Worm (Caenorhabditis elegans) whole organism, young adult: Measurements from ENCODE around the gene F38B7.2.

Experiments
- B0019.2 ChIP-seq: fragments of 200-800 bp; sonication (Bioruptor generic); conservative IDR thresholded peaks from 2 replicates; pipeline ENCODE4 v1.3.6; 2022; ENCODE audit warnings: missing genetic modification reagents, missing genetic modification characterization, missing compliant biosample characterization
- B0035.1 ChIP-seq: sonication (generic microtip); optimal IDR thresholded peaks from 2 replicates; lab custom pipeline; 2016; ENCODE audit warnings: missing genetic modification characterization, mild to moderate bottlenecking, missing compliant biosample characterization, missing genotype, missing genetic modification reagents
- C06A6.2 ChIP-seq: fragments of 200-800 bp; sonication (Bioruptor generic); conservative IDR thresholded peaks from 2 replicates; pipeline ENCODE4 v1.3.6; 2022; ENCODE audit warnings: missing genetic modification characterization, missing compliant biosample characterization
- D2030.7 ChIP-seq: fragments of 200-800 bp; sonication (Bioruptor generic); IDR thresholded peaks from 2 replicates; pipeline ENCODE4 v1.3.6; 2022; ENCODE audit warnings: missing genetic modification reagents, missing genetic modification characterization, missing compliant biosample characterization
- F49E8.2 ChIP-seq: sonication (generic microtip); optimal IDR thresholded peaks from 3 replicates; lab custom pipeline; 2017; ENCODE audit warnings: missing genetic modification characterization, mild to moderate bottlenecking, missing compliant biosample characterization, antibody characterized with exemption, moderate library complexity; ENCODE audit not compliant: insufficient read depth
- F55B11.4 ChIP-seq: sonication (generic microtip); optimal IDR thresholded peaks from 2 replicates; lab custom pipeline; 2016; ENCODE audit warnings: missing compliant biosample characterization, missing genetic modification characterization, borderline replicate concordance; ENCODE audit not compliant: insufficient read depth
- F57A8.1 ChIP-seq: fragments of 200-800 bp; sonication (Bioruptor generic); optimal IDR thresholded peaks from 2 replicates; lab custom pipeline; 2018; ENCODE audit warnings: mild to moderate bottlenecking, missing genetic modification characterization, moderate library complexity, missing compliant biosample characterization
- K11D2.4 ChIP-seq: fragments of 200-800 bp; sonication (Bioruptor generic); IDR thresholded peaks from 2 replicates; pipeline ENCODE4 v1.3.6; 2022; ENCODE audit warnings: missing genetic modification reagents, missing genetic modification characterization, missing compliant biosample characterization
- Y79H2A.3 ChIP-seq: fragments of 200-800 bp; sonication (Bioruptor generic); conservative IDR thresholded peaks from 2 replicates; pipeline ENCODE4 v1.3.6; 2022; ENCODE audit warnings: missing genetic modification reagents, missing genetic modification characterization, missing compliant biosample characterization
- Y95B8A.8 ChIP-seq: fragments of 200-800 bp; sonication (Bioruptor generic); IDR thresholded peaks from 2 replicates; pipeline ENCODE4 v1.3.6; 2022; ENCODE audit warnings: missing genetic modification reagents, missing genetic modification characterization, missing compliant biosample characterization
- ZK185.1 ChIP-seq: sonication (generic microtip); optimal IDR thresholded peaks from 2 replicates; lab custom pipeline; 2016; ENCODE audit warnings: mild to moderate bottlenecking, missing genetic modification characterization, missing compliant biosample characterization; ENCODE audit not compliant: poor library complexity, severe bottlenecking
- aptf-2 ChIP-seq: fragments of 200-800 bp; sonication (Bioruptor generic); conservative IDR thresholded peaks from 2 replicates; pipeline ENCODE4 v1.3.6; 2022; ENCODE audit warnings: missing genetic modification reagents, missing genetic modification characterization, missing compliant biosample characterization
- aptf-3 ChIP-seq: fragments of 200-800 bp; sonication (Bioruptor generic); IDR thresholded peaks from 2 replicates; pipeline ENCODE4 v1.3.6; 2022; ENCODE audit warnings: missing genetic modification characterization, missing compliant biosample characterization
- atf-7 ChIP-seq: sonication (generic microtip); optimal IDR thresholded peaks from 2 replicates; lab custom pipeline; 2017; ENCODE audit warnings: mild to moderate bottlenecking, missing genetic modification characterization, missing compliant biosample characterization
- attf-6 ChIP-seq: fragments of 200-800 bp; sonication (Bioruptor generic); IDR thresholded peaks from 2 replicates; pipeline ENCODE4 v1.3.6; 2022; ENCODE audit warnings: missing genetic modification reagents, missing genetic modification characterization, missing compliant biosample characterization
- ceh-27 ChIP-seq: fragments of 200-800 bp; sonication (Bioruptor generic); optimal IDR thresholded peaks from 2 replicates; lab custom pipeline; 2018; ENCODE audit warnings: mild to moderate bottlenecking, missing genetic modification characterization, moderate library complexity, missing compliant biosample characterization
- ceh-58 ChIP-seq: fragments of 200-800 bp; sonication (Bioruptor generic); IDR thresholded peaks from 2 replicates; pipeline ENCODE4 v1.3.6; 2022; ENCODE audit warnings: missing genetic modification characterization, missing compliant biosample characterization
- ceh-79 ChIP-seq: sonication (generic microtip); optimal IDR thresholded peaks from 2 replicates; lab custom pipeline; 2017; ENCODE audit warnings: mild to moderate bottlenecking, missing genetic modification characterization, missing compliant biosample characterization
- ceh-91 ChIP-seq: fragments of 200-800 bp; sonication (Bioruptor generic); IDR thresholded peaks from 2 replicates; pipeline ENCODE4 v1.3.6; 2022; ENCODE audit warnings: missing genetic modification reagents, missing genetic modification characterization, missing compliant biosample characterization
- egl-44 ChIP-seq: fragments of 200-800 bp; sonication (Bioruptor generic); IDR thresholded peaks from 2 replicates; pipeline ENCODE4 v1.3.6; 2022; ENCODE audit warnings: missing genetic modification reagents, missing genetic modification characterization, missing compliant biosample characterization
- lsy-27 ChIP-seq: sonication (generic microtip); optimal IDR thresholded peaks from 2 replicates; lab custom pipeline; 2017; ENCODE audit warnings: missing genetic modification characterization, mild to moderate bottlenecking, missing compliant biosample characterization, antibody characterized with exemption, missing genotype, borderline replicate concordance; ENCODE audit not compliant: insufficient read depth
- madf-3 ChIP-seq: fragments of 200-800 bp; sonication (Bioruptor generic); IDR thresholded peaks from 2 replicates; pipeline ENCODE4 v1.3.6; 2022; ENCODE audit warnings: missing genetic modification reagents, missing genetic modification characterization, missing compliant biosample characterization
- nhr-179 ChIP-seq: sonication (generic microtip); optimal IDR thresholded peaks from 2 replicates; lab custom pipeline; 2016; ENCODE audit warnings: mild to moderate bottlenecking, missing genetic modification characterization, missing compliant biosample characterization
- nhr-90 ChIP-seq: sonication (generic microtip); optimal IDR thresholded peaks from 2 replicates; lab custom pipeline; 2016; ENCODE audit warnings: missing genotype, mild to moderate bottlenecking, missing genetic modification characterization, missing compliant biosample characterization
- pbrm-1 ChIP-seq: fragments of 200-800 bp; sonication (Bioruptor generic); IDR thresholded peaks from 2 replicates; pipeline ENCODE4 v1.3.6; 2022; ENCODE audit warnings: missing genetic modification reagents, missing genetic modification characterization, missing compliant biosample characterization
- snpc-3.4 ChIP-seq: sonication (generic microtip); optimal IDR thresholded peaks from 2 replicates; lab custom pipeline; 2017; ENCODE audit warnings: missing genetic modification characterization, mild to moderate bottlenecking, missing compliant biosample characterization, antibody characterized with exemption, moderate library complexity, missing genotype, missing genetic modification reagents
- somi-1 ChIP-seq: fragments of 200-800 bp; sonication (Bioruptor generic); optimal IDR thresholded peaks from 2 replicates; lab custom pipeline; 2018; ENCODE audit warnings: mild to moderate bottlenecking, missing genetic modification characterization, missing compliant biosample characterization
- xnd-1 ChIP-seq: sonication (generic microtip); optimal IDR thresholded peaks from 2 replicates; lab custom pipeline; 2016; ENCODE audit warnings: missing genotype, missing genetic modification reagents, missing genetic modification characterization, missing compliant biosample characterization
- zim-3 ChIP-seq: sonication (generic microtip); optimal IDR thresholded peaks from 2 replicates; lab custom pipeline; 2017; ENCODE audit warnings: mild to moderate bottlenecking, missing genetic modification characterization, moderate library complexity, missing compliant biosample characterization
- ztf-28 ChIP-seq: fragments of 200-800 bp; sonication (Bioruptor generic); IDR thresholded peaks from 2 replicates; pipeline ENCODE4 v1.3.6; 2022; ENCODE audit warnings: missing genetic modification reagents, missing genetic modification characterization, missing compliant biosample characterization
- ztf-6 ChIP-seq: fragments of 200-800 bp; sonication (Bioruptor generic); IDR thresholded peaks from 2 replicates; pipeline ENCODE4 v1.3.6; 2022; ENCODE audit warnings: missing genetic modification reagents, missing genetic modification characterization, missing compliant biosample characterization

The F38B7.2 gene

DNA sequence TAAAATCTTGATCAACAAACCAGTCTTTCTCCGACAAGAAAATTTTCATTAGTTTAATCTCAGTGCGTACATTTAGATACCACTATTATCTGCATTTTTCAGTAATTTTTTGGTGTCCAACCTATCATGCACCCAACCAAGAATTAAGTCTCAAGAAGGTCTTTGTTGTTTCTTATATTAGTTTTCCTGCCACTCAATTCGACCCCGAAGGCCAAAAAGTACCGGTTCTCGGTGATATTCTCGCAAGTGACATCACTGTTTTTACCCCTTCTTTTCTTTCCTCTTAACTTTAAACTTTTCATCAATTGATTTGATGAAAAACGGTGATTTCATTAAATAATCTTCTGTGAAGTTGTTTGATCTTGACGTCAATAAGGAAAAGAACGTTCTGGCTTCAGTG lies at the start of gene F38B7.2:
F38B7.2 (plus strand) TSS at position 400 of the 400 bp plus-strand sequence.
- no peak for TF ChIP-seq B0019.2 (GFP tag; lab: Robert Waterston, UW)
- no peak for TF ChIP-seq F55B11.4 (tag; lab: Kevin White, UChicago)
- TF ChIP-seq C06A6.2 (GFP tag; lab: Robert Waterston, UW), result no peak
- TF ChIP-seq pbrm-1, result 0 out of 2 replicates have a peak, but pooled peaks have one; percentile 15
- TF ChIP-seq, all 124 proteins: peak for 1

DNA sequence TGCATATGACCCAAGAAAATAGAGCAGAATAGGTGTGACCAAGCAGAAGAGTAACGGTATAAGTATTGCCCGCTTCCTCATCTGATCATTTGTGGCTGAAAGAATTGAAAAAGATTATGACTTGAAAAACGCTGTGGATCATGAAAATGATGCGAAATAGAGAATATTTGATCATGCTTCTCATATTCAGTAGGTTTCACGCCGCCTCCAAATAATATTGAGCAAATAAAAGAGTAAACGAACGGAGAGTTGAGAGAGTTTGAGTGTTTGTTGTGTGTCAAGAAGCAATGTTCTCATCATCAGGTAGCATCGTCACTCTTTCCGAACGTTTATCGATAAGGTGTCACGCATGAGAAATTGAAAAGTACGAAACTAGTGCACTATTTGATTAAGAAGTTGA lies 47.5 kb upstream of the F38B7.2 start, which contains the start of gene htrl-1:
htrl-1 (minus strand) TSS at position 101 of the 400 bp plus-strand sequence.
- TF ChIP-seq F49E8.2 (tag; lab: Kevin White, UChicago) (no peak), pbrm-1 (no peak), xnd-1 (tag; lab: Kevin White, UChicago) (no peak), K11D2.4 (GFP tag; lab: Robert Waterston, UW) (no peak), attf-6 (no peak), egl-44 (GFP tag; lab: Robert Waterston, UW) (no peak), atf-7 (tag; lab: Kevin White, UChicago) (no peak), ZK185.1 (tag; lab: Kevin White, UChicago) (no peak), D2030.7 (GFP tag; lab: Robert Waterston, UW) (no peak), madf-3 (GFP tag; lab: Robert Waterston, UW) (no peak), ceh-27 (GFP tag; lab: Kevin White, UChicago) (no peak), Y95B8A.8 (GFP tag; lab: Robert Waterston, UW) (no peak), ceh-58 (GFP tag; lab: Robert Waterston, UW) (no peak), aptf-3 (GFP tag; lab: Robert Waterston, UW) (no peak)

DNA sequence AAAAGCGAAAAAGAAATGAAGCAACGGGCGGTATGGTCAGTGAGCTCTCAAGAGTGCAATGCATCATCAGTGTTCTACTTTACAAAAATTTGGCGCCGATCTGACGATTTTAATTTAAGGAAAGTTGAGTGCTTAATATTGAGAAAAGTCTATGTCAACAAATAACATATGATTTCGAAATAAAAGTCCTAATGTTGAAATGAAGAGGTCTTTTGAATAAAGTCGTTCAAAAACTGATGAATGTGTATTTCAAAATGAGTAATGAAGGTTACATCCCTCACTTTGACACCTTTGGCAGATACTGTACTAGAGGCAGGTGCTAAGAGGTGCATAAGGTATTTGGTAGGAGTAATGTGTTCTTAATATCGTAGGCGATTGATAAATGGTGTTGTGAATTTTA lies 46.3 kb upstream of the F38B7.2 start:
- TF ChIP-seq F57A8.1 (GFP tag; lab: Kevin White, UChicago) (no peak), somi-1 (GFP tag; lab: Kevin White, UChicago) (no peak), ceh-91 (GFP tag; lab: Robert Waterston, UW) (no peak), snpc-3.4 (tag; lab: Kevin White, UChicago) (no peak), F55B11.4 (tag; lab: Kevin White, UChicago) (no peak), nhr-90 (no peak), nhr-179 (tag; lab: Kevin White, UChicago) (no peak), attf-6 (no peak), ceh-79 (tag; lab: Kevin White, UChicago) (no peak), ztf-6 (GFP tag; lab: Robert Waterston, UW) (no peak), Y79H2A.3 (GFP tag; lab: Robert Waterston, UW) (no peak), egl-44 (GFP tag; lab: Robert Waterston, UW) (no peak), lsy-27 (tag; lab: Kevin White, UChicago) (no peak), atf-7 (tag; lab: Kevin White, UChicago) (no peak), zim-3 (tag; lab: Kevin White, UChicago) (no peak), ztf-28 (GFP tag; lab: Robert Waterston, UW) (no peak), B0035.1 (tag; lab: Kevin White, UChicago) (no peak), aptf-2 (GFP tag; lab: Robert Waterston, UW) (no peak)

DNA sequence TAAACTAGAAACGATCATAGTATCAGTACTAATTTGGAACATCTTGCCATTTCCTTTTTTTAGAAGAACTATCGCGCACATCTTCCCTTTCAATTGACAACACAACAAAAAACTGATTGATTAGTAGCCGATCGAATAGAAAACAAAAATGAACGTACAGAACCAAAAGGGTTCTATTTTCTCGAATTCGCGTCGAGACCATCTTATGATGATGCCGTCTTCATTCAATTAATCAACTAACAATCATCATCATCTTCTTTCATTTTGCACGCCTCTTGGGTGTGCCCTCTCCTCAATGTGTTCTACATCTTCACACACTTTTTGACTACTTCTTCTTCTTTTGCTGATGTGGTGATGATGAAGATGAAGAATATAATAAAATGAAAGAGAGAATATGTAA lies 44.0 kb upstream of the F38B7.2 start:
- TF ChIP-seq D2030.7 (GFP tag; lab: Robert Waterston, UW) (no peak), somi-1 (GFP tag; lab: Kevin White, UChicago) (peak; percentile 10), ceh-91 (GFP tag; lab: Robert Waterston, UW) (no peak)
